Worm (Caenorhabditis elegans): Measurements from ENCODE around the gene col-130.

The col-130 gene

ce11 chrIV:12445463-12445934, 17.2 kb upstream of the col-130 start, which contains the start of gene C25G4.3:
Gene C25G4.3 (minus strand): TSS chrIV:12445884.
- TF ChIP-seq hlh-15 (tag; optimal IDR thresholded peaks at IDR 0.05) (no peak), pag-3 (tag; optimal IDR thresholded peaks at IDR 0.05; ENCODE audit: borderline replicate concordance) (no peak), unc-55 (GFP tag; optimal IDR thresholded peaks at IDR 0.05) (no peak), K09A11.1 (tag; optimal IDR thresholded peaks at IDR 0.05; ENCODE audit: insufficient read depth) (no peak), pqm-1 (tag; optimal IDR thresholded peaks at IDR 0.05) (no peak), ref-2 (tag; optimal IDR thresholded peaks at IDR 0.05) (no peak), syd-9 (tag; optimal IDR thresholded peaks at IDR 0.05) (no peak), hlh-8 (tag; optimal IDR thresholded peaks at IDR 0.05) (no peak), gmeb-2 (tag; optimal IDR thresholded peaks at IDR 0.05) (no peak), odd-2 (tag; optimal IDR thresholded peaks at IDR 0.05) (no peak), pat-9 (tag; optimal IDR thresholded peaks at IDR 0.05) (no peak), ceh-19 (GFP tag; optimal IDR thresholded peaks at IDR 0.05) (no peak), pha-4 (tag; optimal IDR thresholded peaks at IDR 0.05) (no peak), che-1 (tag; optimal IDR thresholded peaks at IDR 0.05) (no peak), elt-2 (tag; optimal IDR thresholded peaks at IDR 0.05) (no peak), ttx-3 (tag; optimal IDR thresholded peaks at IDR 0.05) (no peak), unc-3 (GFP tag; conservative IDR thresholded peaks at IDR 0.05) (no peak), unc-3 (tag; optimal IDR thresholded peaks at IDR 0.05) (no peak), lin-11 (tag; optimal IDR thresholded peaks at IDR 0.05) (no peak), ceh-6 (GFP tag; optimal IDR thresholded peaks at IDR 0.05) (no peak)

- no peak for TF ChIP-seq ceh-45 (GFP tag; IDR thresholded peaks at IDR 0.05)
- TF ChIP-seq C38D4.7 (GFP tag; optimal IDR thresholded peaks at IDR 0.05) = no peak
- no peak for TF ChIP-seq ceh-34 (tag; optimal IDR thresholded peaks at IDR 0.05)
- TF ChIP-seq syd-9 (tag; optimal IDR thresholded peaks at IDR 0.05) = no peak
Measured at ce11 chrIV:12443936-12444335, 15.6 kb upstream of the col-130 start, which contains the start of gene C25G4.2. Gene C25G4.2 (minus strand): TSS chrIV:12444035.

ce11 chrIV:12441715-12442114, 13.4 kb upstream of the col-130 start, which contains the start of gene C25G4.17:
Gene C25G4.17 (plus strand): TSS chrIV:12442015.
- TF ChIP-seq unc-55 (GFP tag; optimal IDR thresholded peaks at IDR 0.05) (no peak), ceh-2 (tag; optimal IDR thresholded peaks at IDR 0.05) (no peak), odd-2 (tag; optimal IDR thresholded peaks at IDR 0.05) (no peak), ets-4 (tag; optimal IDR thresholded peaks at IDR 0.05) (no peak), C08G9.2 (tag; optimal IDR thresholded peaks at IDR 0.05) (no peak), hlh-15 (tag; optimal IDR thresholded peaks at IDR 0.05) (no peak), ceh-48 (tag; optimal IDR thresholded peaks at IDR 0.05) (no peak), elt-2 (tag; optimal IDR thresholded peaks at IDR 0.05) (no peak), ceh-34 (tag; optimal IDR thresholded peaks at IDR 0.05) (no peak), F13H6.1 (tag; optimal IDR thresholded peaks at IDR 0.05) (no peak), ceh-14 (tag; optimal IDR thresholded peaks at IDR 0.05) (no peak), unc-3 (GFP tag; conservative IDR thresholded peaks at IDR 0.05) (no peak), unc-3 (tag; optimal IDR thresholded peaks at IDR 0.05) (no peak), ceh-45 (GFP tag; IDR thresholded peaks at IDR 0.05) (no peak), pat-9 (tag; optimal IDR thresholded peaks at IDR 0.05) (no peak), fkh-6 (tag; optimal IDR thresholded peaks at IDR 0.05) (no peak)

ce11 chrIV:12438359-12438758, 10.0 kb upstream of the col-130 start, which contains the start of gene clec-185:
Gene clec-185 (plus strand): TSS chrIV:12438659.
- TF ChIP-seq hlh-6 (tag; optimal IDR thresholded peaks at IDR 0.05) (no peak), pqm-1 (tag; optimal IDR thresholded peaks at IDR 0.05) (no peak), npax-4 (tag; optimal IDR thresholded peaks at IDR 0.05) (no peak), nhr-11 (tag; optimal IDR thresholded peaks at IDR 0.05) (no peak), ceh-45 (GFP tag; IDR thresholded peaks at IDR 0.05) (no peak), ceh-18 (tag; optimal IDR thresholded peaks at IDR 0.05) (no peak), C38D4.7 (GFP tag; optimal IDR thresholded peaks at IDR 0.05) (no peak), elt-2 (tag; optimal IDR thresholded peaks at IDR 0.05) (no peak), hlh-30 (tag; optimal IDR thresholded peaks at IDR 0.05; ENCODE audit: insufficient read depth) (no peak), fkh-10 (GFP tag; optimal IDR thresholded peaks at IDR 0.05) (no peak), pag-3 (tag; optimal IDR thresholded peaks at IDR 0.05; ENCODE audit: borderline replicate concordance) (no peak), elt-4 (tag; optimal IDR thresholded peaks at IDR 0.05) (no peak), unc-55 (GFP tag; optimal IDR thresholded peaks at IDR 0.05) (no peak), fax-1 (tag; optimal IDR thresholded peaks at IDR 0.05) (no peak), K02D7.2 (tag; optimal IDR thresholded peaks at IDR 0.05) (no peak), K09A11.1 (tag; optimal IDR thresholded peaks at IDR 0.05; ENCODE audit: insufficient read depth) (no peak)

Measured in whole organism, late embryonic.